Worm (Caenorhabditis elegans) whole organism, midembryonic: ENCODE results near the gene str-170.

ENCODE experiments used
- cog-1 ChIP-seq: sonication (generic microtip); optimal IDR thresholded peaks from 2 replicates; lab custom pipeline; 2016; ENCODE audit warnings: missing genetic modification characterization, missing compliant biosample characterization
- flt-1 ChIP-seq: fragments of 200-800 bp; sonication (Bioruptor generic); IDR thresholded peaks from 2 replicates; pipeline ENCODE4 v1.3.6; 2022; ENCODE audit warnings: missing genetic modification characterization, missing compliant biosample characterization
- klf-2 ChIP-seq: fragments of 200-800 bp; sonication (Bioruptor generic); conservative IDR thresholded peaks from 2 replicates; pipeline ENCODE4 v1.3.6; 2022; ENCODE audit warnings: missing genetic modification reagents, missing genetic modification characterization, missing compliant biosample characterization
- med-1 ChIP-seq: sonication (generic microtip); optimal IDR thresholded peaks from 2 replicates; lab custom pipeline; 2017; ENCODE audit warnings: missing genetic modification characterization, mild to moderate bottlenecking, missing compliant biosample characterization, antibody characterized with exemption, missing genetic modification reagents; ENCODE audit not compliant: insufficient read depth
- ref-1 ChIP-seq: fragments of 200-800 bp; sonication (Bioruptor generic); conservative IDR thresholded peaks from 2 replicates; pipeline ENCODE4 v1.3.6; 2022; ENCODE audit warnings: missing genetic modification reagents, missing genetic modification characterization, missing compliant biosample characterization

- TF ChIP-seq flt-1 (no peak), ref-1 (GFP tag; lab: Robert Waterston, UW) (no peak), klf-2 (GFP tag; lab: Robert Waterston, UW) (no peak), med-1 (GFP tag; lab: Kevin White, UChicago) (no peak), cog-1 (tag; lab: Kevin White, UChicago) (no peak)
These were observed 31.8 kb downstream of the str-170 start, which contains the start of gene str-159 for ce11 chrIV:4909039-4909438.
